Worm (Caenorhabditis elegans) whole organism, mixed stage, embryonic: ENCODE data around the gene C14B1.2.

Experiments
- elt-3 ChIP-seq: fragments of 150-350 bp; optimal IDR thresholded peaks from 2 replicates; lab custom pipeline; 2014; ENCODE audit warnings: missing biosample characterization, missing genetic modification characterization
- ham-2 ChIP-seq: fragments of 200-800 bp; sonication (Bioruptor generic); optimal IDR thresholded peaks from 2 replicates; lab custom pipeline; 2018; ENCODE audit warnings: mild to moderate bottlenecking, missing genetic modification characterization, missing compliant biosample characterization
- nhr-2 ChIP-seq: fragments of 150-350 bp; optimal IDR thresholded peaks from 2 replicates; lab custom pipeline; 2014; ENCODE audit warnings: missing biosample characterization, missing genetic modification characterization
- nhr-237 ChIP-seq: fragments of 150-350 bp; optimal IDR thresholded peaks from 2 replicates; lab custom pipeline; 2014; ENCODE audit warnings: missing biosample characterization, missing genetic modification characterization
- nhr-28 ChIP-seq: fragments of 150-350 bp; optimal IDR thresholded peaks from 2 replicates; lab custom pipeline; 2014; ENCODE audit warnings: missing biosample characterization, missing genetic modification characterization
- nhr-76 ChIP-seq: sonication (generic microtip); optimal IDR thresholded peaks from 2 replicates; lab custom pipeline; 2017; ENCODE audit warnings: missing biosample characterization, missing genetic modification characterization
- pha-4 ChIP-seq: fragments of 150-350 bp; optimal IDR thresholded peaks from 2 replicates; lab custom pipeline; 2018; ENCODE audit warnings: missing biosample characterization, missing genetic modification reagents, missing genetic modification characterization
- unc-39 ChIP-seq: fragments of 150-350 bp; optimal IDR thresholded peaks from 2 replicates; lab custom pipeline; 2014; ENCODE audit warnings: missing biosample characterization, missing genetic modification characterization
- unc-62 ChIP-seq: fragments of 150-350 bp; optimal IDR thresholded peaks from 2 replicates; lab custom pipeline; 2014; ENCODE audit warnings: missing biosample characterization, missing genetic modification reagents, missing genetic modification characterization
- zip-8 ChIP-seq: fragments of 150-350 bp; optimal IDR thresholded peaks from 2 replicates; lab custom pipeline; 2014; ENCODE audit warnings: missing biosample characterization, missing genetic modification characterization

ce11 chrIII:3675480-3675879 lies 26.6 kb upstream of the C14B1.2 start:
- TF ChIP-seq nhr-2 (tag; lab: Kevin White, UChicago) (no peak), elt-3 (no peak), ham-2 (GFP tag; lab: Kevin White, UChicago) (no peak), unc-62 (GFP tag; lab: Kevin White, UChicago) (no peak), nhr-28 (tag; lab: Kevin White, UChicago) (no peak), unc-39 (no peak), nhr-237 (tag; lab: Kevin White, UChicago) (no peak), pha-4 (tag; lab: Kevin White, UChicago) (no peak), zip-8 (tag; lab: Kevin White, UChicago) (no peak), nhr-76 (tag; lab: Kevin White, UChicago) (no peak)
